Fruit fly (Drosophila melanogaster): ENCODE results near the gene Alp12.

dm6 chr2L:19424307-19424902 lies 555 bp downstream of the Alp12 start:
- TF ChIP-seq psq (GFP tag; optimal IDR thresholded peaks at IDR 0.05) (no peak), Rel (GFP tag; optimal IDR thresholded peaks at IDR 0.05) (no peak), Rel (tag; optimal IDR thresholded peaks at IDR 0.05) (no peak), h (GFP tag; optimal IDR thresholded peaks at IDR 0.05) (no peak), usp (GFP tag; optimal IDR thresholded peaks at IDR 0.05) (no peak), brk (GFP tag; optimal IDR thresholded peaks at IDR 0.05) (no peak), N (GFP tag; optimal IDR thresholded peaks at IDR 0.05) (no peak), fru (GFP tag; optimal IDR thresholded peaks at IDR 0.05) (no peak), Hr78 (GFP tag; optimal IDR thresholded peaks at IDR 0.05) (no peak), ey (GFP tag; optimal IDR thresholded peaks at IDR 0.05) (no peak), sage (GFP tag; optimal IDR thresholded peaks at IDR 0.05) (no peak)

Data from whole organism, wandering third instar larva.